Fruit fly (Drosophila melanogaster): ENCODE data around the gene CG32812.

CG32812 gene

DNA sequence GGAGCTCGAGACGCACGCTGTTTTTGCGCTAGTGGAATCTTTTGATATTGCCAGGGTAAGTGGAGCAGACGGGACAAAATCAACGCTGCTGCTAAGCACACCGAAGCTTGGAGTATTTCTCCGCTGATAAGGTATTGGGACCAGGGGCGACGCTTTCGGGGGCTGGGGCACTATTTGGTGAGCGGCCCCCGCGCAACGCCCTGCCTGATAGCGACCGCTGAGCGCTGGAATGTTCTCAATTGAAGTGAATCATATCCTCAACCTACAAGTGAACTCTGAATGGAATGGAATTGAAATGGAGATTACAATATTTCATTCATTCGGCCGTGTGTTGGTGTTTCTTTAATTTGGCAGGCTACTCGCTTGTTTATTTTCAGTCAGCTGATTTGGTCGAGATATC is 4.7 kb upstream of the CG32812 start:
- TF ChIP-seq CG10631 (GFP tag; optimal IDR thresholded peaks at IDR 0.05) = no peak
- no peak for TF ChIP-seq CG31627 (GFP tag; optimal IDR thresholded peaks at IDR 0.05)
- peak; percentile 90 for TF ChIP-seq svp (GFP tag)
- TF ChIP-seq CG8632 (GFP tag; optimal IDR thresholded peaks at IDR 0.05) = no peak

dm6 chrX:1282953-1283568 is 4.0 kb upstream of the CG32812 start:
- TF ChIP-seq svp (GFP tag) (peak; percentile 44), spab (GFP tag; optimal IDR thresholded peaks at IDR 0.05) (no peak), vri (GFP tag; optimal IDR thresholded peaks at IDR 0.05) (peak; percentile 16), acj6 (GFP tag; optimal IDR thresholded peaks at IDR 0.05) (no peak)

DNA sequence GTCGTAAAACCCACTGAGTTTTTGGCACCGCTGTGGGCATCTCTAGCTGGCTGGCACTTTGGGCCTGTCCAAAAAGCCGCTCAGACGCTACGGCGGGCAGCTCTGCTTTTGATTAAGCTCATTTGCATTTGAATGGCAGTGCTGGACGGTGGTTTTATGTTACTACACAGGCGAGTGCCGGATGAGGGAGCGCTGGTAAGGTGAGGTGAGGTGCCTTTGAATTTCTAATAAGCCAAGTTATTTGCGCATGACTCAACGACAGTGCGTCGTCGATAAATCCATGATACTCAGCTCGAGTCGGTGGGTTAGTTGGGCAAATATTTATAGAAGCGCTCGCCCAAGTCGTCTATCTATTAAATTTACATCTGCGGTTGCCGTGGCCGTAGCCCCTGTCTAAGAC is 2.9 kb upstream of the CG32812 start:
- TF ChIP-seq fkh (GFP tag; optimal IDR thresholded peaks at IDR 0.05) = peak; percentile 35
- TF ChIP-seq Blimp-1 (GFP tag; optimal IDR thresholded peaks at IDR 0.05) = no peak

DNA sequence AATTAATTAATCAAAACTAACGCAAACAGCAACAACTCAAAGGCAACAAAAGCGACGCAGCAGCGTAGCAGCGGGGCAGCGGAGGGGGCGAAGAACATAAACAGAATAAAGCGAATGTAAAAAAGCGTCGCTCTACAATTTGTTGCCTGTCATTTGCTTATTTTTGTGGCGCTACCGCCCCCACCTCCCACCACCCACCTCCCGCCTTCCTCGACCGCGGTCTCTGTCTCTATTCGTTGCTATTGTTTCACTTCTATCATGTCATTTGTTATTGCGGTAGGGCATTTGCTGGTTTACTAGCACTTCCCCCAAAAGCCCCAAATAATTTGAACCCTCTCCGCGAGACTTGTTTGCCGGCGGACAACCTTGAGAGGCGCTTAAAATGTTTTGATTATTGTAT is 1.8 kb upstream of the CG32812 start:
- no peak for TF ChIP-seq vri (GFP tag; optimal IDR thresholded peaks at IDR 0.05)
- no peak for TF ChIP-seq CG11294 (GFP tag; IDR thresholded peaks at IDR 0.05)
- no peak for TF ChIP-seq acj6 (GFP tag; optimal IDR thresholded peaks at IDR 0.05)
- TF ChIP-seq CG32006 (GFP tag; optimal IDR thresholded peaks at IDR 0.05) = no peak
- no peak for TF ChIP-seq ss (GFP tag; optimal IDR thresholded peaks at IDR 0.05)
- no peak for TF ChIP-seq esn (GFP tag; optimal IDR thresholded peaks at IDR 0.05)
- TF ChIP-seq dsx (GFP tag; optimal IDR thresholded peaks at IDR 0.05; ENCODE audit: poor library complexity, severe bottlenecking) = no peak
- no peak for TF ChIP-seq Smox (GFP tag; optimal IDR thresholded peaks at IDR 0.05)
- TF ChIP-seq CG6854 (GFP tag; optimal IDR thresholded peaks at IDR 0.05) = no peak
- no peak for TF ChIP-seq OdsH (GFP tag; optimal IDR thresholded peaks at IDR 0.05)

dm6 chrX:1286136-1286535 is 954 bp upstream of the CG32812 start:
- no peak for TF ChIP-seq Hr38 (GFP tag; optimal IDR thresholded peaks at IDR 0.05)
- no peak for TF ChIP-seq Met (GFP tag; optimal IDR thresholded peaks at IDR 0.05)
- TF ChIP-seq CG1621 (tag; optimal IDR thresholded peaks at IDR 0.05) = peak; percentile 4
- TF ChIP-seq Ets96B (tag; optimal IDR thresholded peaks at IDR 0.05) = no peak
- no peak for TF ChIP-seq Gug (GFP tag; IDR thresholded peaks at IDR 0.05)
- 0 out of 2 replicates have a peak, but pooled peaks have one; percentile 38 for TF ChIP-seq CG15336 (GFP tag; IDR thresholded peaks at IDR 0.05)
- TF ChIP-seq CG8319 (GFP tag; optimal IDR thresholded peaks at IDR 0.05) = no peak
- TF ChIP-seq acj6 (GFP tag; optimal IDR thresholded peaks at IDR 0.05) = no peak
- no peak for TF ChIP-seq fd85E (GFP tag; optimal IDR thresholded peaks at IDR 0.05)
- 0 out of 3 replicates have a peak, but pooled peaks have one; percentile 13 for TF ChIP-seq CG6163 (GFP tag; IDR thresholded peaks at IDR 0.05)
- no peak for TF ChIP-seq CG32006 (GFP tag; optimal IDR thresholded peaks at IDR 0.05)
- TF ChIP-seq CG11294 (GFP tag; IDR thresholded peaks at IDR 0.05) = peak; percentile 42; the same call in 1 of the 2 replicates
- no peak for TF ChIP-seq Sox14 (GFP tag; optimal IDR thresholded peaks at IDR 0.05)
- 0 out of 3 replicates have a peak, but pooled peaks have one; percentile 50 for TF ChIP-seq eg (GFP tag; IDR thresholded peaks at IDR 0.05)
- no peak for TF ChIP-seq OdsH (GFP tag; optimal IDR thresholded peaks at IDR 0.05)
- no peak for TF ChIP-seq Hr4 (GFP tag; optimal IDR thresholded peaks at IDR 0.05)
- no peak for TF ChIP-seq pdm3 (GFP tag; optimal IDR thresholded peaks at IDR 0.05)
- no peak for TF ChIP-seq CG10631 (GFP tag; optimal IDR thresholded peaks at IDR 0.05)
- no peak for TF ChIP-seq CG3919 (GFP tag; optimal IDR thresholded peaks at IDR 0.05)
- no peak for TF ChIP-seq CG6276 (GFP tag; optimal IDR thresholded peaks at IDR 0.05)
- no peak for TF ChIP-seq CG11762 (GFP tag; optimal IDR thresholded peaks at IDR 0.05; ENCODE audit: insufficient read depth)
- no peak for TF ChIP-seq Sox15 (GFP tag; optimal IDR thresholded peaks at IDR 0.05)
- TF ChIP-seq CG31627 (GFP tag; optimal IDR thresholded peaks at IDR 0.05) = no peak

Data from whole organism, prepupa.